Fruit fly (Drosophila melanogaster): ENCODE measurements around the gene OdsH.

The OdsH gene

dm6 chrX:17826807-17827703 lies 36.2 kb downstream of the OdsH start, which contains the start of gene Socs16D (continued):
- TF ChIP-seq CG4707 (GFP tag; optimal IDR thresholded peaks at IDR 0.05): no peak
- peak; percentile 51 for TF ChIP-seq zfh2 (GFP tag; optimal IDR thresholded peaks at IDR 0.05)
- TF ChIP-seq vnd (GFP tag; IDR thresholded peaks at IDR 0.05; ENCODE audit: partially characterized antibody): peak; percentile 94
- peak; percentile 91 for TF ChIP-seq Med (GFP tag)
- no peak for TF ChIP-seq Sox100B (GFP tag; optimal IDR thresholded peaks at IDR 0.05)
- peak; percentile 74 for TF ChIP-seq CG4617 (GFP tag; optimal IDR thresholded peaks at IDR 0.05; ENCODE audit: borderline replicate concordance)
- no peak for TF ChIP-seq Dfd (GFP tag; optimal IDR thresholded peaks at IDR 0.05)
- TF ChIP-seq CG6854 (GFP tag; optimal IDR thresholded peaks at IDR 0.05): no peak
- TF ChIP-seq CG6272 (GFP tag; IDR thresholded peaks at IDR 0.05): peak; percentile 74
- no peak for TF ChIP-seq peb (GFP tag; IDR thresholded peaks at IDR 0.05)
- peak; percentile 9 for TF ChIP-seq ind (GFP tag; optimal IDR thresholded peaks at IDR 0.05)
- TF ChIP-seq CG12942 (GFP tag; optimal IDR thresholded peaks at IDR 0.05): peak; percentile 8
- TF ChIP-seq CG15696 (tag; optimal IDR thresholded peaks at IDR 0.05): peak; percentile 30
- peak; percentile 37 for TF ChIP-seq CG3163 (GFP tag; optimal IDR thresholded peaks at IDR 0.05)
- no peak for TF ChIP-seq Adf1 (GFP tag; IDR thresholded peaks at IDR 0.05)
- peak; percentile 40 for TF ChIP-seq CG7786 (GFP tag; optimal IDR thresholded peaks at IDR 0.05)
- TF ChIP-seq CG31224 (GFP tag; IDR thresholded peaks at IDR 0.05): no peak
- TF ChIP-seq Meics (GFP tag; optimal IDR thresholded peaks at IDR 0.05): peak; percentile 25
- no peak for TF ChIP-seq CG3281 (GFP tag; optimal IDR thresholded peaks at IDR 0.05)
- TF ChIP-seq CG8388 (GFP tag; optimal IDR thresholded peaks at IDR 0.05): no peak
- no peak for TF ChIP-seq nau (GFP tag; optimal IDR thresholded peaks at IDR 0.05)
- peak; percentile 42 for TF ChIP-seq HmgD (GFP tag; optimal IDR thresholded peaks at IDR 0.05)
- no peak for TF ChIP-seq CG13123 (GFP tag; optimal IDR thresholded peaks at IDR 0.05)
- peak; percentile 18 for TF ChIP-seq fd64A (GFP tag; optimal IDR thresholded peaks at IDR 0.05)
- peak; percentile 24 for TF ChIP-seq Nf-YC (tag; optimal IDR thresholded peaks at IDR 0.05)
- peak; percentile 48 for TF ChIP-seq pho (GFP tag; optimal IDR thresholded peaks at IDR 0.05)
- no peak for TF ChIP-seq Bdp1 (GFP tag; optimal IDR thresholded peaks at IDR 0.05)
- peak; percentile 27 for TF ChIP-seq Hsf (GFP tag; optimal IDR thresholded peaks at IDR 0.05)
- TF ChIP-seq ewg (GFP tag; optimal IDR thresholded peaks at IDR 0.05): no peak
- peak; percentile 29 for TF ChIP-seq CG17802 (tag; optimal IDR thresholded peaks at IDR 0.05)
- TF ChIP-seq slp2 (GFP tag; optimal IDR thresholded peaks at IDR 0.05): no peak
- TF ChIP-seq CG2875 (GFP tag; optimal IDR thresholded peaks at IDR 0.05): no peak
- TF ChIP-seq Hmr (GFP tag; optimal IDR thresholded peaks at IDR 0.05): peak; percentile 73
- no peak for TF ChIP-seq dmrt11E (tag; optimal IDR thresholded peaks at IDR 0.05)
- peak; percentile 19 for TF ChIP-seq exex (tag; optimal IDR thresholded peaks at IDR 0.05)
- TF ChIP-seq sr (GFP tag; IDR thresholded peaks at IDR 0.05): peak; percentile 59; the same call in 1 of the 3 replicates
- TF ChIP-seq Ada2b (GFP tag; IDR thresholded peaks at IDR 0.05): no peak
- peak; percentile 23 to 42 for TF ChIP-seq chif (GFP tag; optimal IDR thresholded peaks at IDR 0.05)
- peak; percentile 81 for TF ChIP-seq CG15514 (GFP tag; optimal IDR thresholded peaks at IDR 0.05)
- no peak for TF ChIP-seq CG7357 (GFP tag; IDR thresholded peaks at IDR 0.05)
- peak; percentile 66 for TF ChIP-seq row (GFP tag; IDR thresholded peaks at IDR 0.05)
- 0 out of 2 replicates have a peak, but pooled peaks have one; percentile 21 for TF ChIP-seq CG17328 (GFP tag; IDR thresholded peaks at IDR 0.05)
- TF ChIP-seq CG17385 (GFP tag; optimal IDR thresholded peaks at IDR 0.05): peak; percentile 10
- TF ChIP-seq pum (GFP tag; optimal IDR thresholded peaks at IDR 0.05): peak; percentile 50
- TF ChIP-seq Sox102F (GFP tag; optimal IDR thresholded peaks at IDR 0.05): no peak
- no peak for TF ChIP-seq CG11695 (GFP tag; IDR thresholded peaks at IDR 0.05)
- no peak for TF ChIP-seq aop (GFP tag; IDR thresholded peaks at IDR 0.05)
- TF ChIP-seq Tbp (GFP tag; optimal IDR thresholded peaks at IDR 0.05): no peak
- no peak for TF ChIP-seq CG4404 (GFP tag; IDR thresholded peaks at IDR 0.05)
